Worm (Caenorhabditis elegans) whole organism, mixed stage, embryonic: Measurements from ENCODE around the gene snt-3.

ENCODE experiments used
- ceh-43 ChIP-seq: fragments of 200-800 bp; sonication (Bioruptor generic); optimal IDR thresholded peaks from 2 replicates; lab custom pipeline; 2018; ENCODE audit warnings: mild to moderate bottlenecking, missing genetic modification characterization, moderate library complexity, missing compliant biosample characterization
- ces-1 ChIP-seq: fragments of 150-350 bp; optimal IDR thresholded peaks from 2 replicates; lab custom pipeline; 2014; ENCODE audit warnings: missing biosample characterization, missing genetic modification reagents, missing genetic modification characterization
- elt-1 ChIP-seq: sonication (generic microtip); optimal IDR thresholded peaks from 2 replicates; lab custom pipeline; 2017; ENCODE audit warnings: missing genetic modification characterization, mild to moderate bottlenecking, missing compliant biosample characterization, antibody characterized with exemption, moderate library complexity, borderline replicate concordance; ENCODE audit not compliant: insufficient read depth
- lin-13 ChIP-seq: fragments of 150-350 bp; optimal IDR thresholded peaks from 2 replicates; lab custom pipeline; 2014; ENCODE audit warnings: missing biosample characterization, missing genetic modification characterization
- lin-32 ChIP-seq: fragments of 200-800 bp; sonication (Bioruptor generic); optimal IDR thresholded peaks from 2 replicates; lab custom pipeline; 2018; ENCODE audit warnings: mild to moderate bottlenecking, missing genetic modification characterization, missing compliant biosample characterization
- lsy-2 ChIP-seq: fragments of 150-350 bp; optimal IDR thresholded peaks from 2 replicates; lab custom pipeline; 2014; ENCODE audit warnings: missing biosample characterization, missing genetic modification characterization
- nhr-28 ChIP-seq: fragments of 150-350 bp; optimal IDR thresholded peaks from 2 replicates; lab custom pipeline; 2014; ENCODE audit warnings: missing biosample characterization, missing genetic modification characterization
- nhr-76 ChIP-seq: sonication (generic microtip); optimal IDR thresholded peaks from 2 replicates; lab custom pipeline; 2017; ENCODE audit warnings: missing biosample characterization, missing genetic modification characterization
- pha-4 ChIP-seq: fragments of 150-350 bp; optimal IDR thresholded peaks from 2 replicates; lab custom pipeline; 2018; ENCODE audit warnings: missing biosample characterization, missing genetic modification reagents, missing genetic modification characterization
- sem-2 ChIP-seq: fragments of 200-800 bp; sonication (Bioruptor generic); optimal IDR thresholded peaks from 2 replicates; lab custom pipeline; 2018; ENCODE audit warnings: mild to moderate bottlenecking, missing genetic modification characterization, missing compliant biosample characterization
- snpc-4 ChIP-seq: fragments of 150-350 bp; optimal IDR thresholded peaks from 2 replicates; lab custom pipeline; 2014; ENCODE audit warnings: missing biosample characterization, missing genetic modification characterization
- sptf-1 ChIP-seq: sonication (generic microtip); optimal IDR thresholded peaks from 2 replicates; lab custom pipeline; 2017; ENCODE audit warnings: mild to moderate bottlenecking, missing genetic modification characterization, moderate library complexity, missing compliant biosample characterization
- unc-39 ChIP-seq: fragments of 150-350 bp; optimal IDR thresholded peaks from 2 replicates; lab custom pipeline; 2014; ENCODE audit warnings: missing biosample characterization, missing genetic modification characterization
- zip-8 ChIP-seq: fragments of 150-350 bp; optimal IDR thresholded peaks from 2 replicates; lab custom pipeline; 2014; ENCODE audit warnings: missing biosample characterization, missing genetic modification characterization

DNA sequence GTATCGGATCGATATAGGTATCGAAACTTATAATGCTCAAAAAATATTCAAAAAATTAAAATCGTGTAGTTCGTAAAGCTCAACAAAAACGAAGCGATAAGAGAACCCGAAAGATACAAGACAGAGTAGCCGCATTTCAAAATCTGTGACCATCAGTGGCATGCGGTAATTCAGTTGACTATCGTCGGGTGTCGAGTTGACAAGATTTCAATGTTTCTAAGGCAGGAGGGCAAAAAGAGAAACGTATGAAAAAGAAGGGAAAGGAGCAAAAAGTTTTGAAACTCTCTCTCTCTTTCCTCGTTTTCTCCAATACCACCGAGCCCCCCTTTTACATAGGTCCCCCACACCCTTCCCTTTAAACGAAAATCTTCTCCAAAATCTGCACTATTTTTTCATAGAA, 49.0 kb downstream of the snt-3 start:
- TF ChIP-seq lin-32 (GFP tag; lab: Kevin White, UChicago) (no peak), zip-8 (tag; lab: Kevin White, UChicago) (no peak), elt-1 (tag; lab: Kevin White, UChicago) (no peak), ces-1 (GFP tag; lab: Kevin White, UChicago) (peak; percentile 72), ceh-43 (GFP tag; lab: Kevin White, UChicago) (no peak), lsy-2 (no peak), snpc-4 (no peak), lin-13 (tag; lab: Kevin White, UChicago) (no peak), pha-4 (tag; lab: Kevin White, UChicago) (no peak), sptf-1 (tag; lab: Kevin White, UChicago) (no peak), sem-2 (GFP tag; lab: Kevin White, UChicago) (no peak), nhr-28 (tag; lab: Kevin White, UChicago) (no peak), unc-39 (no peak), nhr-76 (tag; lab: Kevin White, UChicago) (no peak)
